Fruit fly (Drosophila melanogaster) whole organism, pupa: ENCODE results near the gene CG32700.

Experiments used
- CG10348 ChIP-seq: fragments of 200-800 bp; sonication (Bioruptor generic); IDR thresholded peaks from 2 replicates; pipeline ENCODE4 v1.3.6; 2022; ENCODE audit warnings: missing biosample characterization, missing genetic modification characterization
- CG12605 ChIP-seq: fragments of 200-800 bp; sonication (Bioruptor generic); IDR thresholded peaks from 2 replicates; pipeline ENCODE4 v1.3.6; 2022; ENCODE audit warnings: missing biosample characterization, missing genetic modification characterization
- CG13204 ChIP-seq: fragments of 200-800 bp; sonication (Bioruptor generic); optimal IDR thresholded peaks from 2 replicates; lab custom pipeline; 2018; ENCODE audit warnings: missing biosample characterization, mild to moderate bottlenecking, missing genetic modification characterization, moderate library complexity
- CG14655 ChIP-seq: fragments of 200-800 bp; sonication (Bioruptor generic); optimal IDR thresholded peaks from 3 replicates; lab custom pipeline; 2017; ENCODE audit warnings: mild to moderate bottlenecking, missing biosample characterization, missing genetic modification reagents, missing genetic modification characterization
- CG15710 ChIP-seq: fragments of 200-800 bp; sonication (Bioruptor generic); optimal IDR thresholded peaks from 2 replicates; lab custom pipeline; 2018; ENCODE audit warnings: missing biosample characterization, mild to moderate bottlenecking, missing genetic modification characterization, moderate library complexity
- CG17806 ChIP-seq: fragments of 200-800 bp; sonication (Bioruptor generic); optimal IDR thresholded peaks from 2 replicates; lab custom pipeline; 2018; ENCODE audit warnings: missing biosample characterization, mild to moderate bottlenecking, missing genetic modification characterization, moderate library complexity
- CG32121 ChIP-seq: fragments of 200-800 bp; sonication (Bioruptor generic); IDR thresholded peaks from 2 replicates; pipeline ENCODE4 v1.3.6; 2022; ENCODE audit warnings: missing biosample characterization, missing genetic modification characterization
- CG34367 ChIP-seq: fragments of 200-800 bp; sonication (Bioruptor generic); optimal IDR thresholded peaks from 2 replicates; lab custom pipeline; 2018; ENCODE audit warnings: missing biosample characterization, mild to moderate bottlenecking, missing genetic modification characterization
- CG4496 ChIP-seq: fragments of 200-800 bp; sonication (Bioruptor generic); IDR thresholded peaks from 3 replicates; pipeline ENCODE4 v1.3.6; 2022; ENCODE audit warnings: missing biosample characterization, missing genetic modification characterization
- CG8159 ChIP-seq: fragments of 200-800 bp; sonication (Bioruptor generic); optimal IDR thresholded peaks from 3 replicates; lab custom pipeline; 2018; ENCODE audit warnings: missing biosample characterization, mild to moderate bottlenecking, missing genetic modification characterization, moderate library complexity
- CG8301 ChIP-seq: fragments of 200-800 bp; sonication (Bioruptor generic); optimal IDR thresholded peaks from 2 replicates; lab custom pipeline; 2018; ENCODE audit warnings: missing biosample characterization, mild to moderate bottlenecking, missing genetic modification characterization
- CG9948 ChIP-seq: fragments of 200-800 bp; sonication (Bioruptor generic); optimal IDR thresholded peaks from 2 replicates; lab custom pipeline; 2018; ENCODE audit warnings: missing biosample characterization, mild to moderate bottlenecking, missing genetic modification characterization, moderate library complexity
- D1 ChIP-seq: fragments of 200-800 bp; sonication (Bioruptor generic); optimal IDR thresholded peaks from 2 replicates; lab custom pipeline; 2018; ENCODE audit warnings: missing biosample characterization, mild to moderate bottlenecking, missing genetic modification characterization, moderate library complexity
- EcR ChIP-seq: fragments of 200-800 bp; sonication (Bioruptor generic); optimal IDR thresholded peaks from 3 replicates; lab custom pipeline; 2019; ENCODE audit warnings: missing biosample characterization, missing genetic modification characterization, mild to moderate bottlenecking, moderate library complexity, missing genetic modification reagents
- Ets98B ChIP-seq: fragments of 200-800 bp; sonication (Bioruptor generic); IDR thresholded peaks from 2 replicates; pipeline ENCODE4 v1.3.6; 2022; ENCODE audit warnings: missing biosample characterization, missing genetic modification characterization
- Pif1A ChIP-seq: fragments of 200-800 bp; sonication (Bioruptor generic); optimal IDR thresholded peaks from 3 replicates; lab custom pipeline; 2016; ENCODE audit warnings: missing biosample characterization, missing genetic modification characterization
- Pif1B ChIP-seq: fragments of 200-800 bp; sonication (Bioruptor generic); optimal IDR thresholded peaks from 3 replicates; lab custom pipeline; 2016; ENCODE audit warnings: missing biosample characterization, missing genetic modification characterization
- Snoo ChIP-seq: fragments of 200-800 bp; sonication (Bioruptor generic); optimal IDR thresholded peaks from 3 replicates; lab custom pipeline; 2017; ENCODE audit warnings: missing biosample characterization, mild to moderate bottlenecking, missing genetic modification characterization, inconsistent platforms
- fd96Ca ChIP-seq: fragments of 200-800 bp; sonication (Bioruptor generic); IDR thresholded peaks from 3 replicates; pipeline ENCODE4 v1.3.6; 2022; ENCODE audit warnings: missing biosample characterization, missing genetic modification characterization
- gl ChIP-seq: fragments of 200-800 bp; sonication (Bioruptor generic); optimal IDR thresholded peaks from 2 replicates; lab custom pipeline; 2018; ENCODE audit warnings: missing biosample characterization, mild to moderate bottlenecking, missing genetic modification characterization
- rn ChIP-seq: fragments of 200-800 bp; sonication (Bioruptor generic); IDR thresholded peaks from 2 replicates; pipeline ENCODE4 v1.3.6; 2022; ENCODE audit warnings: missing biosample characterization, missing genetic modification characterization

Gene CG32700

DNA sequence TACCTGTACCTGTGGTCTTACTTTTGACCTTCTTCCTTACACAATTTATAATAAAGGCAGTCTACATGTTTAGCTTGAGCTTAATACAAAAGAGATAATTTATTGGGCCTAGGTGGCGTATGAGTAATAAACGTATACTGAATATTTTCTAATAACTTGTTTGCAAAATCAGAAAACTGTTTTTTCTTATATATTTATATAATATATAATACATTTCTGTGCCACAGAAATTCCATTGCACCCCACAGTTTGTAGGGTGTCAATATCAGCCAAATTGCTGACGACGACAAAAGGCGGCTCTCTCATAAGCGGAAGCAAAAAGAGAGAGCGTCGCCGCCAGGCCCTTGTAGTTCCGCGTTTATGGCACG lies 34.3 kb upstream of the CG32700 start:
- TF ChIP-seq CG10348 (GFP tag; lab: Robert Waterston, UW) (no peak), fd96Ca (GFP tag; lab: Robert Waterston, UW) (no peak), CG8301 (tag; lab: Kevin White, UChicago) (no peak)

DNA sequence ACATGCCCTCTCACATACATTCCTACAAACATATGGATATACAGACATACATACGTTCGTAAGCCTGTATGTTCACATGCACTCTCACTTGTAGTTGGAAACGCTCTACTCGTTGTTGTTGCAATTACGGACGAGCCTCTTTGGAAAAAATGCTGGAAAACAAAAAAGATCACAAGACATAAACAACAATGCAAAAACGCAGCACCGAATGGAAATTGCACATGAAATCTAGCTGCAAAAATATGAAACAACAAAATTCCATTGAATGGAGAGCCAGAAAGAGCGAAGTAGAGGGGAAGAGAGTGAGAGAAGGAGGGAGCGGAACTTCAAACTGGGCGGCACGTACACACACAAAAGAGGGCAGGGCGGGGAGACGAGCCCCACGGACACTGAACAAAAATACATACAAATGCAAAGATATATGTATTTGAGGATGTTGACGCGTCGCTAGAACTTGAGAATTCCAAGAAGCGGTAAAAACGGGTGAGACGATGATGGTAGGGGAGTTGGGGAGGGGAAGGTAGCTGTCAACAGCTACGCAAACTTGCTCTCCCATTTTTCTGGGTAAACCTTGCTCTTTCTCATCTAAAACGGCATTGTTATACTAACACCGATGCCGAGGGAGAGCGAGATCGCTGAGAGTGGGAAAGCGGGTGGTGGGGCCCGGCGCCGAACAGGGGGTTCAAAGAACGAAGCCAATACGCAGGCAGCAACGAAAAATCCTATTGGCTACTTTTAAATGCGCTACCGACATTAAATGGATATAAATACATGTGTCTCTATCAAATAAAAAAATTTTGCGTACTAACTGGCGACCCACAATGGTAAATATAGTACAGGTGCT lies 33.7 kb upstream of the CG32700 start:
- TF ChIP-seq CG14655 (GFP tag; lab: Kevin White, UChicago) = peak; percentile 51
- no peak for TF ChIP-seq CG10348 (GFP tag; lab: Robert Waterston, UW)
- no peak for TF ChIP-seq Pif1A (GFP tag; lab: Kevin White, UChicago)
- TF ChIP-seq CG17806 (tag; lab: Kevin White, UChicago) = peak; percentile 36
- TF ChIP-seq CG4496 (GFP tag; lab: Robert Waterston, UW) = peak; percentile 56; the same call in 2 of the 3 replicates
- peak; percentile 69 for TF ChIP-seq CG9948 (tag; lab: Kevin White, UChicago)
- peak; percentile 6 for TF ChIP-seq Pif1B (GFP tag; lab: Kevin White, UChicago)
- TF ChIP-seq CG13204 (GFP tag; lab: Kevin White, UChicago) = no peak
- TF ChIP-seq Snoo (tag; lab: Kevin White, UChicago) = no peak
- peak; percentile 70 for TF ChIP-seq Ets98B (GFP tag; lab: Robert Waterston, UW)
- no peak for TF ChIP-seq rn (GFP tag; lab: Robert Waterston, UW)
- TF ChIP-seq gl (tag; lab: Kevin White, UChicago) = no peak
- peak; percentile 70 for TF ChIP-seq CG8159 (tag; lab: Kevin White, UChicago)
- peak; percentile 50; the same call in 1 of the 2 replicates for TF ChIP-seq CG12605 (GFP tag; lab: Robert Waterston, UW)
- peak; percentile 54 for TF ChIP-seq CG34367 (tag; lab: Kevin White, UChicago)
- TF ChIP-seq D1 (tag; lab: Kevin White, UChicago) = no peak
- peak; percentile 54 for TF ChIP-seq fd96Ca (GFP tag; lab: Robert Waterston, UW)
- peak; percentile 89 for TF ChIP-seq EcR
- TF ChIP-seq CG32121 (GFP tag; lab: Robert Waterston, UW) = peak; percentile 62; the same call in 1 of the 2 replicates
- no peak for TF ChIP-seq CG8301 (tag; lab: Kevin White, UChicago)
- peak; percentile 55 for TF ChIP-seq CG15710
- TF ChIP-seq, all 21 proteins: peak for 13

DNA sequence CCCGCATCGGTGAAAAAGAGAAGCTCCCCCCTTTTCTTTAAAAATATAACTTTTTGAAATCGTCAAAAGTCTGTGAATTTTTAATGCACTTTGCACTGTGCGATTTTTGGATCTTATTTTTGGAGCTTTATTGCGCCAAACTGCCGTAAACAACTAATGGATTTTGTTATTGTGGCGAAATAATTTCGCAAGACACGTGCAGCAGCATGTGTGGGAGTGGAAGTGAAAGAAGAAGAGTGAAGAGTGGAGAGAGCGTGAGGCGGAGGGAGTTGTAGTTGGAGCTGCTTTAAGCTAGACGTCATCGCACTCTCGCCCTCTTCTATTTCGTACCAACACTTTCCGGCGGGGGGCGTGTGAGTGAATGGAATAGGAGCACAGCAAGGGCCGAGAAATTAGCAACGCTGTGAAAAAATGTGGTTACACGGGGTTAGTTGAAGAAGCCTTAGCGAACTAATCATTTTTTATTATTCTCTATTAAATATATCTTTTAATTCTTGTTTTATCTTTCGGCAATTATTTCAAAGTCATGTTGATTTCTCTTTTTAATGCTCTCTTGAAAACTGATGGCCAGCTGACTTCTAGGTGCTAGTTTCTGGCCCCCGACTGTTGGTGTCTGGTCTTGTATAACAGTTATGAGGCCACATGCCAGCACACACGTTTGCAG lies 32.9 kb upstream of the CG32700 start:
- TF ChIP-seq fd96Ca (GFP tag; lab: Robert Waterston, UW) (peak; percentile 95), Snoo (tag; lab: Kevin White, UChicago) (peak; percentile 80), CG34367 (tag; lab: Kevin White, UChicago) (peak; percentile 95), Pif1B (GFP tag; lab: Kevin White, UChicago) (peak; percentile 90), CG13204 (GFP tag; lab: Kevin White, UChicago) (peak; percentile 78), Pif1A (GFP tag; lab: Kevin White, UChicago) (peak; percentile 88), D1 (tag; lab: Kevin White, UChicago) (peak; percentile 55), Ets98B (GFP tag; lab: Robert Waterston, UW) (peak; percentile 93), CG8159 (tag; lab: Kevin White, UChicago) (peak; percentile 95), CG8301 (tag; lab: Kevin White, UChicago) (peak; percentile 96), CG32121 (GFP tag; lab: Robert Waterston, UW) (peak; percentile 94), gl (tag; lab: Kevin White, UChicago) (peak; percentile 86), CG12605 (GFP tag; lab: Robert Waterston, UW) (peak; percentile 93), CG14655 (GFP tag; lab: Kevin White, UChicago) (peak; percentile 98), CG15710 (peak; percentile 95), CG17806 (tag; lab: Kevin White, UChicago) (peak; percentile 93), rn (GFP tag; lab: Robert Waterston, UW) (peak; percentile 89), CG10348 (GFP tag; lab: Robert Waterston, UW) (peak; percentile 57; the same call in 1 of the 2 replicates), CG9948 (tag; lab: Kevin White, UChicago) (peak; percentile 96), CG4496 (GFP tag; lab: Robert Waterston, UW) (peak; percentile 97), EcR (peak; percentile 62)

DNA sequence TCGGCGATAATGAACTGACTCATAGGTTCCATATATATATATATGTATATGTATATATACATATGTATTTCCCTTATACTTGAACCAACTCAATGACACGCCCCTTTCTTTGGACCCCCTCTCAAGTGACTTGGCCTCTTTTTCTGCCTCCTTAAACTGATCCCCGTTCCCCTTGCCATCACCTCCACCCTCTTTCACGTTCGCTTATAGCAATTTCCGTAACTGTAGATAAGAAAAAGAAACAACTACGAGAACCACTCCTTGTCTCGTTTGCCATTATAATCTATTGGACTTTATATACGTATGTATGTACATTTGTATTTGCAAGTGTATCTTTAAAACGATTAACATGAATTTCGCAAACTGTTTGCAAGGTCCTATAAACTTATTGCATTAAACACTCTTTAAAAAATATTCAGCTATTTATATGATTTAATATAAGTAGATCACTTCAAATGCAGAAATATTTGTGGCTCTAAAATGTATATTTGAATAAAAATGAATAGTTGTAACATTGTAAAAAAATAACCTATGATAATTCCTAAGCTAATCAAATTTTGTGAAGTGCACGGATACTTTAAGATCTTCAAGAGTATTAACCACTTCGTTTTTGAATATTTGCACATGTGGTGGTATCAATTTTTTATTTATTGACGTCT lies 32.1 kb upstream of the CG32700 start:
- peak; percentile 63 for TF ChIP-seq CG17806 (tag; lab: Kevin White, UChicago)
- peak; percentile 68 for TF ChIP-seq CG34367 (tag; lab: Kevin White, UChicago)
- TF ChIP-seq CG32121 (GFP tag; lab: Robert Waterston, UW) = 0 out of 2 replicates have a peak, but pooled peaks have one; percentile 20
- no peak for TF ChIP-seq CG12605 (GFP tag; lab: Robert Waterston, UW)
- TF ChIP-seq Pif1B (GFP tag; lab: Kevin White, UChicago) = peak; percentile 27
- TF ChIP-seq EcR = no peak
- TF ChIP-seq rn (GFP tag; lab: Robert Waterston, UW) = no peak
- peak; percentile 34 for TF ChIP-seq Pif1A (GFP tag; lab: Kevin White, UChicago)
- TF ChIP-seq CG13204 (GFP tag; lab: Kevin White, UChicago) = no peak
- TF ChIP-seq CG8159 (tag; lab: Kevin White, UChicago) = peak; percentile 82
- TF ChIP-seq fd96Ca (GFP tag; lab: Robert Waterston, UW) = no peak
- peak; percentile 73 for TF ChIP-seq CG8301 (tag; lab: Kevin White, UChicago)
- peak; percentile 69 for TF ChIP-seq CG9948 (tag; lab: Kevin White, UChicago)
- peak; percentile 21; the same call in 1 of the 2 replicates for TF ChIP-seq Ets98B (GFP tag; lab: Robert Waterston, UW)
- peak; percentile 69 for TF ChIP-seq CG15710
- TF ChIP-seq Snoo (tag; lab: Kevin White, UChicago) = peak; percentile 53
- TF ChIP-seq D1 (tag; lab: Kevin White, UChicago) = no peak
- no peak for TF ChIP-seq CG10348 (GFP tag; lab: Robert Waterston, UW)
- peak; percentile 82 for TF ChIP-seq CG14655 (GFP tag; lab: Kevin White, UChicago)
- TF ChIP-seq gl (tag; lab: Kevin White, UChicago) = peak; percentile 28
- peak; percentile 49; the same call in 1 of the 3 replicates for TF ChIP-seq CG4496 (GFP tag; lab: Robert Waterston, UW)
